Fruit fly (Drosophila melanogaster): ENCODE measurements around the gene CG42233.

DNA sequence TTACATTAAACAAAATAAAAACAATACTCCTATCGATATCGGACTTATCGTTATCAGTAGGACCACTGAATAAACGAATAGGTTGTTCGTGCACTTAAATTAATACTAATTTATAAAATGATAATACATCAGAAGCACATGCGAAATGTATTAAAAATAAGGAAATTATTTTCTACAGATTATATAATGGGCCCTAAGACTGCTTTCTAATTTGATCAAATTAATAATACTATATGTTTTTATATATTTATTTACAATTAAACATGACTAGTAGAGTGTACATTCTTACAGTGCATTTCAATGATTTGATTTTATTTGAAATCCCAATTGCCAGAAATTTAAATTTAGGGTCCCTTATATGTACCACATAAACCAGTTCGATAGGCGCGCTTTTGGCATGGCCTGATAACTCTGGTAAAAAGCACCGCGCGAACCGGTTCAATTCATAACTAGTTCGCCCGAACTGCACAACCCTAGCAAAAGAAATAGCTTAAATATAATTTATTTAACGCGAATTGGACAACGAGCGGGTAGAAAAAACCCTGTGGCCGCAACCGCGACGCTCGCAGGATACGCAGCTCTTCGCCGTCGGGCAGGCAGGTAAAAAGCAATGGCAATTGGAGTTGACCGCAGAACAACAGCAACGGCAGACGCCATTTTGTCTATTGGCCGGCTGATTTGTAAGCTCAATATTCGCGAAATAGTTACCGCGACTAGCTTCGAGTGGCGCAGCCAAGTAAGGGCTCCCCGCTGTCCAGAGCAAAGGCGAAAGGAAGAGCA lies 28.3 kb downstream of the CG42233 start, which contains the start of the genes CG2126 and faf:
- TF ChIP-seq CG10348 (GFP tag; IDR thresholded peaks at IDR 0.05) (no peak), EcR (GFP tag; optimal IDR thresholded peaks at IDR 0.05) (no peak), CG9948 (tag; optimal IDR thresholded peaks at IDR 0.05) (no peak), CG34367 (tag; optimal IDR thresholded peaks at IDR 0.05) (peak; percentile 55), CG32121 (GFP tag; IDR thresholded peaks at IDR 0.05) (peak; percentile 76)
